Fruit fly (Drosophila melanogaster) whole organism, embryonic: Measurements from ENCODE around the gene dsx.
A peak's percentile ranks its signal among the peaks of the same experiment; 100 is the strongest.

ENCODE experiments used
- Spps ChIP-seq: fragments of 200-800 bp; sonication (Bioruptor generic); optimal IDR thresholded peaks from 2 replicates; lab custom pipeline; 2018; ENCODE audit warnings: missing biosample characterization, mild to moderate bottlenecking, missing genetic modification characterization
- Xrp1 ChIP-seq: fragments of 200-800 bp; sonication (Bioruptor generic); IDR thresholded peaks from 2 replicates; pipeline ENCODE4 v1.3.6; 2022; ENCODE audit warnings: missing biosample characterization, missing genetic modification characterization
- pros ChIP-seq: fragments of 200-800 bp; sonication (Bioruptor generic); optimal IDR thresholded peaks from 3 replicates; lab custom pipeline; 2019; ENCODE audit warnings: missing biosample characterization, mild to moderate bottlenecking, missing genetic modification characterization, moderate library complexity

DNA sequence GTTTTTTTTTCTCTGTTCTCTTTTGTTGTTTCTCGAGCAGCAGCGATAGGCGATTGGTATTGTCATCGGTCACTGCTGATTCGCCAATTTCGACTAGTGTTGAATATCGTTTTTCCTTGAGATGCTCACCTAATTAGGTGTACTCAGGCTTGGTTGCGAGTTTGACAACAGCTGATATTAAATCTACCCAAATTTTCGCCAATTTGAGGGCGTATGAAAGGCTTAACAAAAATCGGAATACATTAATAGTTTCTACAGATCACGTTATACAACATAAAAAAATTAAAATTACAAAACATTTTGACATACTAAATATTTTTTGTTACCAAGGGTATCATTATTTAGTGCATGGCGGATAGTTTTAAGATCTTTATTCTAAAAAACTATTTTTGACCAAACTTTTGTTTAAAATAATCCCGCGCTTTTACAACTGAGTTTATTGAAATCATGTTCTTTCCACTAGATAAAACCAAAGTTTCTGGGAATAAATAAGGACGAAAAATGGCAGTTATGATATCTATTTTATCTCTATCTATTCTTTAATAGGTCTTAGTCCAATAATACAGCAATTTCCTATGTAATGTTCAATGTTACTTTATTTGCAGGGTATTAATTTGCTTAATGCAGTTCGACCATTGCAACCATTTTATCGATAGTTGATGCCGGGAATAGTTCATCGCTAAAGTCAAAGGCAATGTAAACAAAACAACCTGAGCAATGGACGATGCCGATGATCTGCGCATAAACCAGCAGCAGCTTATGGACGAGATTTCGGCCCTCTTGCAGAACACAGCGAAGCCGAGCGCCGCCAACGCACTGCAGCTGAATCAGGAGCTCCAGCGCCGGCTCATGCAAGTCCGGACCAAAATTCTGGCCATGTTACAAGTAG is 46.2 kb upstream of the dsx start, which contains the start of the genes CG10435 and Pbp95:
- TF ChIP-seq Spps (tag; lab: Kevin White, UChicago): no peak
- TF ChIP-seq Xrp1 (GFP tag; lab: Robert Waterston, UW): peak; percentile 53; the same call in 1 of the 2 replicates
- no peak for TF ChIP-seq pros (GFP tag; lab: Kevin White, UChicago)
